Fruit fly (Drosophila melanogaster): Measurements from ENCODE around the gene fon.
A peak's percentile ranks its signal among the peaks of the same experiment; 100 is the strongest.

Gene fon

DNA sequence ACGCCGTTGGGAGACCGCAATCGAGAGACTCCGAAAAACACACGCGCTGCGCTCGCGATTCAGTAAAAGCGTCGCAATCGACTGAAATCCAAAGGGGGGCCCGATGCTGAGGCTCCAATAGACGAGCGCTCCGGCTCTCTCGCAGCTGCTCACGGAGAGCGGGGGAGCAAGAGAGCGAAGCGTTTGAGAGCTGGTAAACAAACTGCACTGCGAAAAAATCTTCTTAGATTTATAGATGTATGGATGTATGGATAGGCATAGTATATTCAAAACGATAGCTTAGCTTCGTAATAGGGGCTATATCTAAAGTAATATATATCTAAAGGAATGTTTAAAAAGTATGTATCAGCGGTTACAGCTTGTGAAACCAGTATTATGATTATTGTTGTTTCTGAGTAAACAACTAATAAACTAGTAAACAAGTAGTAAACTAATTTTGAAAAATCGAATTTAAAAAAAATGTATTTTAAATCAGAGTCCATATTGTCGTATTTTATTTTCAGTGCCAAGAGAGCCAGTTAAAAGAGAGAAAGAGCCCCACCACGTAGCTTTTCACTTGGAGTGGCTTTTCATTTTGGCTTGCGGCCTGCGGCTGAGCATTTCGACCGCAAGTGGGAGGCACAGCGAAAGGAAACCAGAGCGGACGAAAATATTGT lies 37.6 kb upstream of the fon start, which contains the start of the genes Alp12 and CG13085 (continued):
- TF ChIP-seq CG10147 (GFP tag; optimal IDR thresholded peaks at IDR 0.05): peak; percentile 98
- TF ChIP-seq CG18619 (GFP tag; optimal IDR thresholded peaks at IDR 0.05): peak; percentile 99
- peak; percentile 23 for TF ChIP-seq fd102C (GFP tag; optimal IDR thresholded peaks at IDR 0.05)
- TF ChIP-seq chif (GFP tag; optimal IDR thresholded peaks at IDR 0.05): peak; percentile 91 to 97
- TF ChIP-seq sc (optimal IDR thresholded peaks at IDR 0.05): no peak
- TF ChIP-seq sc (GFP tag; optimal IDR thresholded peaks at IDR 0.05): peak; percentile 98
- TF ChIP-seq CG2889 (GFP tag; IDR thresholded peaks at IDR 0.05): peak; percentile 95
- peak; percentile 95 for TF ChIP-seq CG4820 (GFP tag; optimal IDR thresholded peaks at IDR 0.05)
- peak; percentile 94 for TF ChIP-seq ems (GFP tag; optimal IDR thresholded peaks at IDR 0.05)
- peak; percentile 90 for TF ChIP-seq CG11560 (tag; IDR thresholded peaks at IDR 0.05)
- no peak for TF ChIP-seq bigmax (GFP tag; optimal IDR thresholded peaks at IDR 0.05)
- peak; percentile 81; the same call in 1 of the 2 replicates for TF ChIP-seq CG11696 (GFP tag; IDR thresholded peaks at IDR 0.05)
- peak; percentile 91 for TF ChIP-seq trh (GFP tag; optimal IDR thresholded peaks at IDR 0.05)
- peak; percentile 81 for TF ChIP-seq sima (GFP tag; optimal IDR thresholded peaks at IDR 0.05)
- TF ChIP-seq CG9609 (GFP tag; optimal IDR thresholded peaks at IDR 0.05): peak; percentile 88
- peak; percentile 94 for TF ChIP-seq ttk (GFP tag; IDR thresholded peaks at IDR 0.05)
- peak; percentile 86 for TF ChIP-seq Dad (GFP tag; optimal IDR thresholded peaks at IDR 0.05)
- TF ChIP-seq Dp (GFP tag; optimal IDR thresholded peaks at IDR 0.05): peak; percentile 31
- TF ChIP-seq MBD-R2 (GFP tag; IDR thresholded peaks at IDR 0.05): peak; percentile 72
- TF ChIP-seq CG34376 (GFP tag; optimal IDR thresholded peaks at IDR 0.05): peak; percentile 99
- TF ChIP-seq CG3065 (GFP tag; optimal IDR thresholded peaks at IDR 0.05): peak; percentile 91
- peak; percentile 93 for TF ChIP-seq CG2202 (tag; optimal IDR thresholded peaks at IDR 0.05)
- peak; percentile 94 for TF ChIP-seq CG5180 (GFP tag; optimal IDR thresholded peaks at IDR 0.05)
- TF ChIP-seq CG14710 (tag; optimal IDR thresholded peaks at IDR 0.05): peak; percentile 97
- TF ChIP-seq CG14014 (GFP tag; IDR thresholded peaks at IDR 0.05): peak; percentile 95
- peak; percentile 69; the same call in 2 of the 3 replicates for TF ChIP-seq z (GFP tag; IDR thresholded peaks at IDR 0.05)
- peak; percentile 80 for TF ChIP-seq ham (GFP tag; IDR thresholded peaks at IDR 0.05)
- TF ChIP-seq gcm (GFP tag; optimal IDR thresholded peaks at IDR 0.05): peak; percentile 99
- no peak for TF ChIP-seq CG1832 (GFP tag; optimal IDR thresholded peaks at IDR 0.05)
- peak; percentile 92 for TF ChIP-seq CG31224 (GFP tag; IDR thresholded peaks at IDR 0.05)
- peak; percentile 98 for TF ChIP-seq CG7839 (tag; optimal IDR thresholded peaks at IDR 0.05)
- peak; percentile 88 for TF ChIP-seq CG30020 (tag; optimal IDR thresholded peaks at IDR 0.05)
- TF ChIP-seq toy (GFP tag; IDR thresholded peaks at IDR 0.05): peak; percentile 91
- peak; percentile 98 for TF ChIP-seq CG12299 (tag; optimal IDR thresholded peaks at IDR 0.05)
- TF ChIP-seq Blimp-1 (GFP tag; optimal IDR thresholded peaks at IDR 0.05): peak; percentile 96
- peak; percentile 99 for TF ChIP-seq Meics (GFP tag; optimal IDR thresholded peaks at IDR 0.05)
- peak; percentile 98 for TF ChIP-seq Hr3 (GFP tag; optimal IDR thresholded peaks at IDR 0.05)
- TF ChIP-seq CG13424 (tag; optimal IDR thresholded peaks at IDR 0.05): peak; percentile 99
- TF ChIP-seq CG3281 (GFP tag; optimal IDR thresholded peaks at IDR 0.05): peak; percentile 99
- peak; percentile 97 for TF ChIP-seq salm (tag; optimal IDR thresholded peaks at IDR 0.05)
- TF ChIP-seq zfh2 (GFP tag; optimal IDR thresholded peaks at IDR 0.05): peak; percentile 90
- TF ChIP-seq Xbp1 (GFP tag; optimal IDR thresholded peaks at IDR 0.05): peak; percentile 98
- TF ChIP-seq pho (GFP tag; optimal IDR thresholded peaks at IDR 0.05): peak; percentile 95
- peak; percentile 93 for TF ChIP-seq CG8281 (tag; optimal IDR thresholded peaks at IDR 0.05)
- TF ChIP-seq CG32532 (GFP tag; IDR thresholded peaks at IDR 0.05): peak; percentile 96
- TF ChIP-seq tgo (GFP tag; IDR thresholded peaks at IDR 0.05): peak; percentile 97
- TF ChIP-seq Mad (GFP tag; optimal IDR thresholded peaks at IDR 0.05): peak; percentile 95
- peak; percentile 95 for TF ChIP-seq Chrac-16 (GFP tag; optimal IDR thresholded peaks at IDR 0.05)
- peak; percentile 82 for TF ChIP-seq pros (GFP tag; optimal IDR thresholded peaks at IDR 0.05)
- peak; percentile 96 for TF ChIP-seq CG33557 (GFP tag; optimal IDR thresholded peaks at IDR 0.05)
